Fruit fly (Drosophila melanogaster) S2 (cell line): ENCODE data around the gene Usp5.

Experiments used
- CG8478 ChIP-seq: fragments of >200 bp; optimal IDR thresholded peaks from 2 replicates; lab custom pipeline; 2018
- CTCF ChIP-seq, 2 experiments: fragments of >200 bp; optimal IDR thresholded peaks; 2 replicates each; lab custom pipeline; 2018

Gene Usp5

dm6 chr3L:3148125-3149059 lies at the start of gene Usp5, which contains the start of gene BtbVII:
Gene Usp5, minus strand, starts transcription at chr3L:3148358.
Gene BtbVII, plus strand, starts transcription at chr3L:3148646.
- TF ChIP-seq CG8478, result no peak

dm6 chr3L:3197464-3197863 lies 49.3 kb upstream of the Usp5 start, which contains the start of gene CG14966:
Gene CG14966, minus strand, starts transcription at chr3L:3197631.
- TF ChIP-seq CG8478 (no peak), CTCF (optimal IDR thresholded peaks at IDR 0.05; lab: Kevin White, UChicago) (peak in 1 of 2 experiments; percentile 39)

- TF ChIP-seq CG8478 (no peak), CTCF (optimal IDR thresholded peaks at IDR 0.05; lab: Kevin White, UChicago) (no peak)
Measured at dm6 chr3L:3194059-3194458, 45.9 kb upstream of the Usp5 start.

DNA sequence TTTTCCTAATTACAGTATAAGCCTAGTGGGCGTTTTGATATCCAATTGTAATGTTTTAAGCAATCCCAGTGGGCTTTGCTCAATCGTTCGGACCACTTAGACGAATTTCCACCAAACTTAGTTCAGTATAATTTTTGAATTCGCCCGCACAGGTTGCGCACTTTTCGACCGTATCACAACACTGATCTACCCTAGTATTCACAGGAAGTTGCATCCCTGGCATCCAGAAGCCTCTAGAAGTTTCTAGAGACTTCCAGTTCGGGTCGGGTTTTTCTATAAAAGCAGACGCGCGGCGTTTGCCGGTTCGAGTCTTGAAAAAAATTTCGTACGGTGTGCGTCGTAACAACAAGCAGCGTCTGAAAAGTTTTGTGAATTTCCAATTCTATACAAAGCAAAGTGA lies 44.8 kb upstream of the Usp5 start, which contains the start of gene Hsp83:
Gene Hsp83 (plus strand): TSS at position 58 of the 400 bp plus-strand sequence.
- TF ChIP-seq CG8478, result no peak
- no peak for TF ChIP-seq CTCF (optimal IDR thresholded peaks at IDR 0.05; lab: Kevin White, UChicago)

- TF ChIP-seq CTCF (optimal IDR thresholded peaks at IDR 0.05; lab: Kevin White, UChicago), result no peak
- no peak for TF ChIP-seq CG8478
Measured at dm6 chr3L:3192333-3192894, 44.3 kb upstream of the Usp5 start, which contains the start of gene CG14965. Gene CG14965, minus strand, starts transcription at chr3L:3192491.

DNA sequence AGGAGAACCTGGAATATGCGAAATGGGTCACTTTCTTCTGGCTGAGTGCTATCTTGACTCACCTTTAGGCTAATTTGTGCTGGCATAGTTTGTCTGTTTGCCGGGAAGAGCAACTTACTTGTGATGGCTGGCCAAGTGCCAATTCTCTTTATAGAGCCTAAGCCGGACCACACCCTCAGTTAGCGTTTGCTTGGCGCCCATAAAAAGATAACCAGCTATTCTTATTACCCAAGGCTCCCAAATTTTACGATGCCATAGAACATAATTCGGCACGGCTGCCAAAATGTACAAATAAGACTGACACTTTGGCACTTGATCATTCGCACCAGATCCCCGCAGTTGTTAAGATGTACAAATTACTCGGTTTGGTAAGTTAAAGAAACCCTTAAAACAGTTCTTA lies 41.5 kb upstream of the Usp5 start, which contains the start of the genes CG42525 and CG14958:
Gene CG42525 (minus strand): TSS at position 101 of the 400 bp plus-strand sequence.
Gene CG14958 (plus strand): TSS at position 332 of the 400 bp plus-strand sequence.
- TF ChIP-seq CG8478 (no peak), CTCF (optimal IDR thresholded peaks at IDR 0.05; lab: Kevin White, UChicago) (no peak)

DNA sequence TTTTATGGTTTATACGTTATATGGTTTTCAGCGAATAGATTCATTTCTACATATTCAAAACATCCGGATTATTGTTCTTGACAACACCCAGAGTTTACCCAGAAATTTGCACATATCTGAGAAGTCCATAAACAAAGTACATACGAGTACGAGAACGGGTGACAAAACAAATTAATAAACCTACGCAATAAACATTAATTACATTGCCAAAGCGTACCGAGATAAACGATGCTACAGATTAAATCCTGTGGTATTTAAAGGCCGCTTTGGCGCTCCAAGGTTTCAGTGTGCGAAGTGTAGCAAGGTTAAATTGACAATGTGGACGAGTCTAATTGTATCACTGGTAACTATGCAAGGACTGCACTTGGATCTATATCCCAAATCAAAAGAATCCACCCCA lies 39.1 kb upstream of the Usp5 start, which contains the start of gene CG14957:
Gene CG14957 (plus strand): TSS at position 301 of the 400 bp plus-strand sequence.
- TF ChIP-seq CG8478, result no peak

- no peak for TF ChIP-seq CG8478
- no peak for TF ChIP-seq CTCF (optimal IDR thresholded peaks at IDR 0.05; lab: Kevin White, UChicago)
Measured at dm6 chr3L:3186364-3186763, 38.2 kb upstream of the Usp5 start, which contains the start of gene CG32284. Gene CG32284, plus strand, starts transcription at chr3L:3186664.

- no peak for TF ChIP-seq CTCF (optimal IDR thresholded peaks at IDR 0.05; lab: Kevin White, UChicago)
- TF ChIP-seq CG8478, result no peak
Measured at dm6 chr3L:3184104-3184503, 35.9 kb upstream of the Usp5 start, which contains the start of gene CG42494. Gene CG42494, plus strand, starts transcription at chr3L:3184404.

DNA sequence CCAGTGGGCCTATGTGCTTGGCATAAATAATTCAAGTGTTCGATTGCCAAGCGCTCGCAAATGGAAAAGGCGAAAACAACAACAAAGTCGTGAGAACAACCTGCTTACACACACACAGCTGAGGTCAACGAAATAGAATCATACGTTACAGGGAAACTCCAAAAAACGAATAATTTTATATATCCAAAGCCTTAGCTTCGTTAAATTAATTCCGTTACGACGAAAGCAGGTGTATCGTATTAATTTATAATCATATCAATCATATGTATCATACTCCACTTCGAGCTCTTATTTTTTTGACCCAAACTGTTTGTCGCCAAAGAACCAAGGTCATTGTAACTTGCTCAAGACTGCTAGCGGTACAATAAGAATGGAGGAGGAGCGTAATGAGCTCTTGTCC lies 31.3 kb upstream of the Usp5 start:
- TF ChIP-seq CG8478 (no peak), CTCF (optimal IDR thresholded peaks at IDR 0.05; lab: Kevin White, UChicago) (no peak)

dm6 chr3L:3178530-3179096 lies 30.5 kb upstream of the Usp5 start, which contains the start of the genes MnM and Girdin:
Gene MnM, minus strand, starts transcription at chr3L:3178580.
Gene Girdin, plus strand, starts transcription at chr3L:3178930.
- peak in 1 of 2 experiments; percentile 46 for TF ChIP-seq CTCF (optimal IDR thresholded peaks at IDR 0.05; lab: Kevin White, UChicago)
- TF ChIP-seq CG8478, result no peak

DNA sequence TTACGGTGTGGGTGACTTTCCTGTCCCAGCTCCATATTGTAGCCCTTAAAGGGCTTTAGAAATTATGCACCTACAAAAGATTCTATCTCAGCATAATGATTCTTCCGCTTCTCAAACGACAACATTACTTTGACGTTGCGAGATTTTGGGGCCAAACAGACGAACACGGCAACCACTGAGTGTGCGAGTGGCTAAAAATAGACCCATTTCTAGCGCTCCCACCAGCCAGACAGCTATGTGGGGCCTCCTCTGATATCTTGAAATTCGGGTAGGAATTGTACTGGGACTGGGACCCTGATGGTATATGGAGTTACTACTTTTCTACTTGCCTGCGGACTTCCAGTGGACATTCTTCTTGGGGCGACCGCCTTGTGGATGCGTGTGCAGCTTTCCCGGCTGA lies 29.7 kb upstream of the Usp5 start:
- TF ChIP-seq CTCF (optimal IDR thresholded peaks at IDR 0.05; lab: Kevin White, UChicago) (no peak), CG8478 (no peak)

dm6 chr3L:3172445-3172844 lies 24.3 kb upstream of the Usp5 start, which contains the start of gene CG14963:
Gene CG14963, minus strand, starts transcription at chr3L:3172545.
- TF ChIP-seq CTCF (optimal IDR thresholded peaks at IDR 0.05; lab: Kevin White, UChicago) (no peak), CG8478 (no peak)

dm6 chr3L:3169107-3169506 lies 20.9 kb upstream of the Usp5 start, which contains the start of the genes CG32278 and CG32281:
Gene CG32278, plus strand, starts transcription at chr3L:3169286.
Gene CG32281, plus strand, starts transcription at chr3L:3169375.
- TF ChIP-seq CG8478 (no peak), CTCF (optimal IDR thresholded peaks at IDR 0.05; lab: Kevin White, UChicago) (no peak)

DNA sequence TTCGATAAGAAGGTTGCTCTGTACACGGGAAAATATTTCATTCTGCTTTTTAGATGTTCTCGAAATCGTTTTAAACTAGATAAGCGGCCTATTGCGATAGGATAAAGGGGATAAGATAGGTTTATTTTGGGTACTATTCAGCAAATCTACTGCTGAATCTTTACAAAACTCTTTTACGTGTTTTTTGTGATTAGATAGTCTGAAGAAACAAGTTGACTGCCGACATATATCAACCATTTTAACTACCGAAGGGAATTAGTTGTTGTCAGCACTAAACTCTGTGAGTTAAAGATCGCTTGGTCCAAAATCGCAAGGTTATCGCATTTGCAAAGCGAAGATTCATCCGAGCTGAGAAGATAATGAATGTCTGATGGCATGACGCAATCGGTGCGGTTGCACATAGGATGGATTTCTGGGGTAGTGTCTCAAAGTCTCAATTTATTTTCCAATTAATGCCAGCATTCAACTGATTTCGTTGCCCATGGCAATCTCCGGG lies 18.1 kb upstream of the Usp5 start, which contains the start of gene Asciz:
Gene Asciz (minus strand): TSS at position 51 of the 496 bp plus-strand sequence.
- TF ChIP-seq CTCF (optimal IDR thresholded peaks at IDR 0.05; lab: Kevin White, UChicago) (no peak), CG8478 (no peak)
